Worm (Caenorhabditis elegans) whole organism, late embryonic: ENCODE measurements around the gene nas-16.

Source experiments
- ceh-2 ChIP-seq: sonication (generic microtip); optimal IDR thresholded peaks from 2 replicates; lab custom pipeline; 2016; ENCODE audit warnings: missing genotype, missing genetic modification characterization, missing compliant biosample characterization
- hlh-13 ChIP-seq: fragments of 200-800 bp; sonication (Bioruptor generic); optimal IDR thresholded peaks from 2 replicates; lab custom pipeline; 2018; ENCODE audit warnings: mild to moderate bottlenecking, missing genetic modification characterization, missing compliant biosample characterization

DNA sequence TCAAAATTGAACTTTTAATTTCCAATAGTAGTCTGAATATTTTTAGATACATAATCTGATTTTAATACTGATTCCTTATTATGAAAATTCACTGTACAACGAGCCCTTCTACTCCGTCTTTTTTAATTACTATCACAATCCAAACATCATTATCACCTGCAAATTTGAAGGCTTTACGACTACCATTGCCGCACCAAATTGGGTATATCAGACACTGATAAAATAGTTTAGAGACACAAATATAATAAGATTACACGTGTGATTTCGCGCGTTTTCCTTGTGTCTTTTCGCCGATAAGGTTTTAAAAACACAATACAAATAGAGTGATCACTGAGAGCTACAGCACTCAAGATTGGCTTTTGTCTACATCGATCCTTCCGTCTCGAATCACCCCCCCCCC lies 10.9 kb downstream of the nas-16 start:
- TF ChIP-seq hlh-13 (GFP tag; lab: Kevin White, UChicago): no peak
- TF ChIP-seq ceh-2 (tag; lab: Kevin White, UChicago): no peak
